Fruit fly (Drosophila melanogaster) whole organism, embryonic: ENCODE results near the gene Clk.

Source experiments
- Atf3 ChIP-seq: fragments of 200-800 bp; sonication (Bioruptor generic); optimal IDR thresholded peaks from 3 replicates; lab custom pipeline; 2016; ENCODE audit warnings: missing biosample characterization, missing genetic modification characterization
- B-H1 ChIP-seq: fragments of 200-800 bp; sonication (Bioruptor generic); IDR thresholded peaks from 3 replicates; pipeline ENCODE4 v1.3.6; 2022; ENCODE audit warnings: missing biosample characterization, missing genetic modification characterization
- BEAF-32 ChIP-seq: fragments of 200-800 bp; sonication (Bioruptor generic); optimal IDR thresholded peaks from 3 replicates; lab custom pipeline; 2017; ENCODE audit warnings: missing biosample characterization, missing genetic modification characterization, mild to moderate bottlenecking, moderate library complexity, missing genetic modification reagents
- Blimp-1 ChIP-seq: fragments of 200-800 bp; sonication (Bioruptor generic); optimal IDR thresholded peaks from 3 replicates; lab custom pipeline; 2018; ENCODE audit warnings: missing biosample characterization, missing genetic modification characterization, mild to moderate bottlenecking, moderate library complexity, missing genetic modification reagents
- CG10267 ChIP-seq: fragments of 200-800 bp; sonication (Bioruptor generic); optimal IDR thresholded peaks from 2 replicates; lab custom pipeline; 2018; ENCODE audit warnings: missing biosample characterization, mild to moderate bottlenecking, missing genetic modification characterization, moderate library complexity
- CG10565 ChIP-seq: fragments of 200-800 bp; sonication (Bioruptor generic); optimal IDR thresholded peaks from 3 replicates; lab custom pipeline; 2016; ENCODE audit warnings: missing biosample characterization, mild to moderate bottlenecking, missing genetic modification characterization
- CG11696 ChIP-seq: fragments of 200-800 bp; sonication (Bioruptor generic); IDR thresholded peaks from 2 replicates; pipeline ENCODE4 v1.3.6; 2022; ENCODE audit warnings: missing biosample characterization, missing genetic modification characterization
- CG1233 ChIP-seq: fragments of 200-800 bp; sonication (Bioruptor generic); optimal IDR thresholded peaks from 4 replicates; lab custom pipeline; 2018; ENCODE audit warnings: missing biosample characterization, mild to moderate bottlenecking, missing genetic modification characterization
- CG15073 ChIP-seq: fragments of 200-800 bp; sonication (Bioruptor generic); optimal IDR thresholded peaks from 2 replicates; lab custom pipeline; 2016; ENCODE audit warnings: missing biosample characterization, missing genetic modification characterization
- CG17568 ChIP-seq: fragments of 200-800 bp; sonication (Bioruptor generic); optimal IDR thresholded peaks from 2 replicates; lab custom pipeline; 2018; ENCODE audit warnings: missing biosample characterization, mild to moderate bottlenecking, missing genetic modification characterization, moderate library complexity
- CG32532 ChIP-seq: fragments of 200-800 bp; sonication (Bioruptor generic); IDR thresholded peaks from 2 replicates; pipeline ENCODE4 v1.3.6; 2022; ENCODE audit warnings: missing biosample characterization, missing genetic modification characterization
- CG34224 ChIP-seq: fragments of 200-800 bp; sonication (Bioruptor generic); IDR thresholded peaks from 3 replicates; pipeline ENCODE4 v1.3.6; 2022; ENCODE audit warnings: missing biosample characterization, missing genetic modification characterization; ENCODE audit not compliant: partially characterized antibody
- CG34376 ChIP-seq: fragments of 200-800 bp; sonication (Bioruptor generic); optimal IDR thresholded peaks from 2 replicates; lab custom pipeline; 2018; ENCODE audit warnings: missing biosample characterization, mild to moderate bottlenecking, missing genetic modification characterization
- CG3838 ChIP-seq: fragments of 200-800 bp; sonication (Bioruptor generic); optimal IDR thresholded peaks from 3 replicates; lab custom pipeline; 2016; ENCODE audit warnings: missing biosample characterization, missing genetic modification characterization
- CG4328 ChIP-seq: fragments of 200-800 bp; sonication (Bioruptor generic); optimal IDR thresholded peaks from 3 replicates; lab custom pipeline; 2017; ENCODE audit warnings: missing biosample characterization, missing genetic modification reagents, missing genetic modification characterization
- CG4360 ChIP-seq: fragments of 200-800 bp; sonication (Bioruptor generic); IDR thresholded peaks from 2 replicates; pipeline ENCODE4 v1.3.6; 2022; ENCODE audit warnings: missing biosample characterization, missing genetic modification characterization
- CG4404 ChIP-seq: fragments of 200-800 bp; sonication (Bioruptor generic); IDR thresholded peaks from 2 replicates; pipeline ENCODE4 v1.3.6; 2022; ENCODE audit warnings: missing biosample characterization, missing genetic modification characterization
- CG4424 ChIP-seq: fragments of 200-800 bp; sonication (Bioruptor generic); optimal IDR thresholded peaks from 3 replicates; lab custom pipeline; 2016; ENCODE audit warnings: missing biosample characterization, missing genetic modification characterization
- CG5245 ChIP-seq: fragments of 200-800 bp; sonication (Bioruptor generic); optimal IDR thresholded peaks from 3 replicates; lab custom pipeline; 2016; ENCODE audit warnings: missing biosample characterization, missing genetic modification characterization
- CG8765 ChIP-seq: fragments of 200-800 bp; sonication (Bioruptor generic); IDR thresholded peaks from 2 replicates; pipeline ENCODE4 v1.3.6; 2022; ENCODE audit warnings: missing biosample characterization, missing genetic modification characterization
- CG9437 ChIP-seq: fragments of 200-800 bp; sonication (Bioruptor generic); optimal IDR thresholded peaks from 2 replicates; lab custom pipeline; 2018; ENCODE audit warnings: missing biosample characterization, mild to moderate bottlenecking, missing genetic modification characterization
- Dfd ChIP-seq, 2 experiments: fragments of >200 bp; optimal IDR thresholded peaks; 2 replicates each; lab custom pipeline; 2017; ENCODE audit warnings: missing biosample characterization in 2 of 2, missing genetic modification characterization in 2 of 2
- Dref ChIP-seq: fragments of 200-800 bp; sonication (Bioruptor generic); IDR thresholded peaks from 2 replicates; pipeline ENCODE4 v1.3.6; 2022; ENCODE audit warnings: missing biosample characterization, missing genetic modification characterization
- E2f1 ChIP-seq: fragments of 200-800 bp; sonication (Bioruptor generic); IDR thresholded peaks from 2 replicates; pipeline ENCODE4 v1.3.6; 2022; ENCODE audit warnings: missing biosample characterization, missing genetic modification characterization
- Eip74EF ChIP-seq, 2 experiments: fragments of 200-800 bp in 1 of 2; fragments of >200 bp in 1 of 2; sonication (Bioruptor generic) in 1 of 2; optimal IDR thresholded peaks; 2 replicates each; lab custom pipeline; 2017 to 2019; ENCODE audit warnings: missing biosample characterization in 2 of 2, missing genetic modification characterization in 2 of 2, mild to moderate bottlenecking in 1 of 2, moderate library complexity in 1 of 2
- Fer1 ChIP-seq: fragments of 200-800 bp; sonication (Bioruptor generic); optimal IDR thresholded peaks from 2 replicates; lab custom pipeline; 2017; ENCODE audit warnings: missing biosample characterization, mild to moderate bottlenecking, missing genetic modification characterization
- Fer3 ChIP-seq: fragments of 200-800 bp; sonication (Bioruptor generic); optimal IDR thresholded peaks from 2 replicates; lab custom pipeline; 2018; ENCODE audit warnings: missing biosample characterization, mild to moderate bottlenecking, missing genetic modification characterization, moderate library complexity
- HLH54F ChIP-seq: fragments of 200-800 bp; sonication (Bioruptor generic); optimal IDR thresholded peaks from 3 replicates; lab custom pipeline; 2016; ENCODE audit warnings: missing biosample characterization, missing genetic modification characterization
- Hey ChIP-seq: fragments of 200-800 bp; sonication (Bioruptor generic); optimal IDR thresholded peaks from 3 replicates; lab custom pipeline; 2018; ENCODE audit warnings: missing biosample characterization, mild to moderate bottlenecking, missing genetic modification characterization
- NC2α ChIP-seq: fragments of 200-800 bp; sonication (Bioruptor generic); optimal IDR thresholded peaks from 2 replicates; lab custom pipeline; 2016; ENCODE audit warnings: missing biosample characterization, missing genetic modification characterization
- NFAT ChIP-seq: fragments of 200-800 bp; sonication (Bioruptor generic); IDR thresholded peaks from 2 replicates; pipeline ENCODE4 v1.3.6; 2022; ENCODE audit warnings: missing biosample characterization, missing genetic modification characterization
- cad ChIP-seq: fragments of >200 bp; optimal IDR thresholded peaks from 2 replicates; lab custom pipeline; 2017; ENCODE audit warnings: missing biosample characterization, missing genetic modification characterization
- cas ChIP-seq: fragments of 200-800 bp; sonication (Bioruptor generic); IDR thresholded peaks from 2 replicates; pipeline ENCODE4 v1.3.6; 2022; ENCODE audit warnings: missing biosample characterization, missing genetic modification characterization
- chm ChIP-seq: fragments of 200-800 bp; sonication (Bioruptor generic); IDR thresholded peaks from 2 replicates; pipeline ENCODE4 v1.3.6; 2022; ENCODE audit warnings: missing biosample characterization, missing genetic modification characterization
- emc ChIP-seq: fragments of 200-800 bp; sonication (Bioruptor generic); optimal IDR thresholded peaks from 2 replicates; lab custom pipeline; 2016; ENCODE audit warnings: missing biosample characterization, missing genetic modification characterization
- eve ChIP-seq, 2 experiments: fragments of >200 bp; optimal IDR thresholded peaks; 2 replicates each; lab custom pipeline; 2017; ENCODE audit warnings: missing biosample characterization in 2 of 2, missing genetic modification characterization in 2 of 2
- fd3F ChIP-seq: fragments of 200-800 bp; sonication (Bioruptor generic); optimal IDR thresholded peaks from 2 replicates; lab custom pipeline; 2018; ENCODE audit warnings: missing biosample characterization, mild to moderate bottlenecking, missing genetic modification characterization, moderate library complexity
- gce ChIP-seq: fragments of 200-800 bp; sonication (Bioruptor generic); IDR thresholded peaks from 3 replicates; pipeline ENCODE4 v1.3.6; 2022; ENCODE audit warnings: missing biosample characterization, missing genetic modification characterization
- grn ChIP-seq: fragments of 200-800 bp; sonication (Bioruptor generic); optimal IDR thresholded peaks from 3 replicates; lab custom pipeline; 2017; ENCODE audit warnings: missing biosample characterization, missing genetic modification characterization
- lab ChIP-seq: fragments of 200-800 bp; sonication (Bioruptor generic); optimal IDR thresholded peaks from 3 replicates; lab custom pipeline; 2017; ENCODE audit warnings: missing biosample characterization, missing genetic modification characterization, mild to moderate bottlenecking, moderate library complexity, missing genetic modification reagents
- nerfin-2 ChIP-seq: fragments of 200-800 bp; sonication (Bioruptor generic); IDR thresholded peaks from 2 replicates; pipeline ENCODE4 v1.3.6; 2022; ENCODE audit warnings: missing biosample characterization, missing genetic modification characterization; ENCODE audit not compliant: partially characterized antibody
- pnt ChIP-seq: fragments of 200-800 bp; sonication (Bioruptor generic); optimal IDR thresholded peaks from 3 replicates; lab custom pipeline; 2016; ENCODE audit warnings: missing biosample characterization, missing genetic modification characterization
- rib ChIP-seq: fragments of 200-800 bp; sonication (Bioruptor generic); IDR thresholded peaks from 2 replicates; pipeline ENCODE4 v1.3.6; 2022; ENCODE audit warnings: missing biosample characterization, missing genetic modification characterization
- scrt ChIP-seq: fragments of 200-800 bp; sonication (Bioruptor generic); optimal IDR thresholded peaks from 2 replicates; lab custom pipeline; 2018; ENCODE audit warnings: missing biosample characterization, mild to moderate bottlenecking, missing genetic modification characterization, moderate library complexity
- seq ChIP-seq: fragments of 200-800 bp; sonication (Bioruptor generic); IDR thresholded peaks from 2 replicates; pipeline ENCODE4 v1.3.6; 2022; ENCODE audit warnings: missing biosample characterization, missing genetic modification characterization
- sim ChIP-seq: fragments of 200-800 bp; sonication (Bioruptor generic); IDR thresholded peaks from 2 replicates; pipeline ENCODE4 v1.3.6; 2022; ENCODE audit warnings: missing biosample characterization, missing genetic modification characterization
- sna ChIP-seq: fragments of 200-800 bp; sonication (Bioruptor generic); IDR thresholded peaks from 2 replicates; pipeline ENCODE4 v1.3.6; 2022; ENCODE audit warnings: missing biosample characterization, missing genetic modification characterization; ENCODE audit not compliant: partially characterized antibody
- ssp ChIP-seq: fragments of 200-800 bp; sonication (Bioruptor generic); IDR thresholded peaks from 2 replicates; pipeline ENCODE4 v1.3.6; 2022; ENCODE audit warnings: missing biosample characterization, missing genetic modification characterization
- toy ChIP-seq: fragments of 200-800 bp; sonication (Bioruptor generic); IDR thresholded peaks from 2 replicates; pipeline ENCODE4 v1.3.6; 2022; ENCODE audit warnings: missing biosample characterization, missing genetic modification characterization
- vvl ChIP-seq: fragments of 200-800 bp; sonication (Bioruptor generic); IDR thresholded peaks from 2 replicates; pipeline ENCODE4 v1.3.6; 2022; ENCODE audit warnings: missing biosample characterization, missing genetic modification characterization
- zen2 ChIP-seq: fragments of 200-800 bp; sonication (Bioruptor generic); IDR thresholded peaks from 3 replicates; pipeline ENCODE4 v1.3.6; 2022; ENCODE audit warnings: missing biosample characterization, missing genetic modification characterization; ENCODE audit not compliant: partially characterized antibody

Clk gene

dm6 chr3L:7782051-7782682 is 6.8 kb upstream of the Clk start (continued):
- TF ChIP-seq CG10565 (GFP tag; lab: Kevin White, UChicago) (no peak), gce (GFP tag; lab: Robert Waterston, UW) (no peak), Dfd (GFP tag; optimal IDR thresholded peaks at IDR 0.05; lab: Kevin White, UChicago) (no peak), pnt (GFP tag; lab: Kevin White, UChicago) (no peak), CG34376 (peak; percentile 52), grn (GFP tag; lab: Kevin White, UChicago) (peak; percentile 24), CG4404 (GFP tag; lab: Robert Waterston, UW) (no peak), Blimp-1 (GFP tag; lab: Kevin White, UChicago) (peak; percentile 0), CG8765 (GFP tag; lab: Robert Waterston, UW) (no peak), CG32532 (GFP tag; lab: Robert Waterston, UW) (no peak), seq (GFP tag; lab: Robert Waterston, UW) (peak; percentile 24; the same call in 1 of the 2 replicates), sna (no peak), Atf3 (no peak), Fer3 (no peak), fd3F (GFP tag; lab: Kevin White, UChicago) (peak; percentile 70), CG4424 (GFP tag; lab: Kevin White, UChicago) (no peak), Hey (tag; lab: Kevin White, UChicago) (no peak), zen2 (GFP tag; lab: Robert Waterston, UW) (no peak), cad (no peak), emc (GFP tag; lab: Kevin White, UChicago) (no peak), CG1233 (GFP tag; lab: Kevin White, UChicago) (peak; percentile 59), sim (GFP tag; lab: Robert Waterston, UW) (no peak), CG4328 (GFP tag; lab: Kevin White, UChicago) (peak; percentile 21), CG17568 (GFP tag; lab: Kevin White, UChicago) (peak; percentile 14), ssp (GFP tag; lab: Robert Waterston, UW) (no peak), E2f1 (GFP tag; lab: Robert Waterston, UW) (no peak; the same call in 1 of the 2 replicates), toy (GFP tag; lab: Robert Waterston, UW) (no peak), B-H1 (GFP tag; lab: Robert Waterston, UW) (no peak), cas (no peak), CG5245 (GFP tag; lab: Kevin White, UChicago) (no peak), CG4360 (GFP tag; lab: Robert Waterston, UW) (peak; percentile 5; the same call in 1 of the 2 replicates), lab (GFP tag; lab: Kevin White, UChicago) (peak; percentile 73), CG15073 (GFP tag; lab: Kevin White, UChicago) (no peak), chm (no peak), CG9437 (GFP tag; lab: Kevin White, UChicago) (no peak), scrt (peak; percentile 36), vvl (GFP tag; lab: Robert Waterston, UW) (no peak), BEAF-32 (GFP tag; lab: Kevin White, UChicago) (no peak), CG11696 (GFP tag; lab: Robert Waterston, UW) (no peak), CG10267 (no peak), Eip74EF (GFP tag; optimal IDR thresholded peaks at IDR 0.05; lab: Kevin White, UChicago) (peak in 1 of 2 experiments; percentile 25), Fer1 (GFP tag; lab: Kevin White, UChicago) (peak; percentile 66), NFAT (GFP tag; lab: Robert Waterston, UW) (no peak), CG34224 (GFP tag; lab: Robert Waterston, UW) (no peak), HLH54F (GFP tag; lab: Kevin White, UChicago) (no peak), nerfin-2 (no peak), eve (GFP tag; optimal IDR thresholded peaks at IDR 0.05; lab: Kevin White, UChicago) (peak in 1 of 2 experiments; percentile 60), rib (GFP tag; lab: Robert Waterston, UW) (peak; percentile 10; the same call in 1 of the 2 replicates), CG3838 (GFP tag; lab: Kevin White, UChicago) (no peak), NC2α (no peak), Dref (no peak)
